Fruit fly (Drosophila melanogaster) whole organism, pupa: ENCODE results near the gene Polr2A.

Source experiments
- CG13204 ChIP-seq: fragments of 200-800 bp; sonication (Bioruptor generic); optimal IDR thresholded peaks from 2 replicates; lab custom pipeline; 2018; ENCODE audit warnings: missing biosample characterization, mild to moderate bottlenecking, missing genetic modification characterization, moderate library complexity
- EcR ChIP-seq: fragments of 200-800 bp; sonication (Bioruptor generic); optimal IDR thresholded peaks from 3 replicates; lab custom pipeline; 2019; ENCODE audit warnings: missing biosample characterization, missing genetic modification characterization, mild to moderate bottlenecking, moderate library complexity, missing genetic modification reagents
- Ets98B ChIP-seq: fragments of 200-800 bp; sonication (Bioruptor generic); IDR thresholded peaks from 2 replicates; pipeline ENCODE4 v1.3.6; 2022; ENCODE audit warnings: missing biosample characterization, missing genetic modification characterization
- Pif1B ChIP-seq: fragments of 200-800 bp; sonication (Bioruptor generic); optimal IDR thresholded peaks from 3 replicates; lab custom pipeline; 2016; ENCODE audit warnings: missing biosample characterization, missing genetic modification characterization

DNA sequence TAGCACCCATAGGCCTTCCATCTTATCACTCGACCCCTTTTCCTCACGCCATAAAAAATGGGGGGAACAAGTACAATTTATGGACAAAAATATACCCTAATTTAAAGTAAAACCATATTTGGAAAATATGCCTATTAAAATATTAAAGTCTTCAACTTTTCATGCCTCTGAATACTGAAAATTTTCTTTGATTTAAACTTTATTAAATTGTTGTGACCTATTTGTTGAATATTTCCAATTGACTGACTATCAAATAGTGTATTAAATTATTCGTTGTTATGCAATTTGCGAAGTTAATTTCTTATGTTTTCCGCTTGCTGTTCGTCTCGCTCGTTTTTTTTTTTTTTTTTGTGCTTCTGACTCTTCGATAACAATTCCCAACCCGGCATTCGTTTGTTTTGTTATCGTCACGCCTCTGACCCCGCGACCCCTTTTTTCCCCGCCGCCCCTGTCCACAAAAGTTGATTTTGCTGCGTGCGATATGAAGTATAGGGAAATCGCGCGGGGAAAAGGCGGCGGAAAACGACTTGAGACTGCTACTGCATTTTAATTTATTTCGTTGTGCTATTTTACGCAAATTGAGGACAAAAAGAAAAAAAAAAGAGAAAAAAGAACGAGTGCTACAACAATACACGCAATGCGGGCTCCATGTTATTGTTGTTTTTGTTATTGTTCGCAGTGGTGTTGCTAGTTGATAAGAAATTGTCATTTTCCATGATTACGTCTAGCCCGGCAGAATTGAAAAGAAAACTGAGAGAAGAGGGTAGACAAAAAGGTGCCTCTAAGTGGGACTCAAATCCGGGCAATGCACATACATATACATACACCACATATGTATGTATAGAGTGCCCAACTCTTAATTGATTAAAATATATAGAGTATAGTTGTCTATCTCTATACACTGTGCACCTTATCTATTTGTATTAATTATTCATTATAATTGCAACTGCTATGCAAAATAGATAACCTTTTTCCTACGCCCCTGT is 48.3 kb downstream of the Polr2A start:
- TF ChIP-seq CG13204 (GFP tag; lab: Kevin White, UChicago) (no peak), EcR (GFP tag; lab: Kevin White, UChicago) (peak; percentile 43), Ets98B (GFP tag; lab: Robert Waterston, UW) (no peak), Pif1B (GFP tag; lab: Kevin White, UChicago) (no peak)
